Worm (Caenorhabditis elegans): ENCODE measurements around the gene srsx-9.

srsx-9 gene

DNA sequence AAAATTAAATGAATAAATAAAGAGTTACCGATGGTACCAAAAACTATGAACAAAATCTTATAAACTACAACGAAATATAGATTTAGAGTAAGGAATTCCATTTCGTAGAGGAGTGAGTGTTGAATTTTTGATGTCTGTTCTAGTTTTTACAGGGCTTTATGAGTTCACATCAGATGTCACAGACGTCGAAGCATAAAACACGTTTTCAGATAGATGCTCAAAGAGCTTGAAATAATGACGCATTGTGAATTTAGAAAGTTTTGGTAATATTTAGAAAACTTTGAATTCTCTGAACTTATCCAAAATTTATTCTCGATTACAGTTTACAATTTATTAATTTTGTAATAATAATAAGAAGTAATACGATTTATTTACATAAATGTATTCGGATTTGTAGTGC is at the start of gene srsx-9:
Gene srsx-9 (minus strand): TSS at position 101 of the 400 bp plus-strand sequence.
- TF ChIP-seq lir-3 (tag; optimal IDR thresholded peaks at IDR 0.05; ENCODE audit: poor library complexity), result no peak
- no peak for TF ChIP-seq elt-3 (tag; optimal IDR thresholded peaks at IDR 0.05)
- no peak for TF ChIP-seq aly-2 (tag; optimal IDR thresholded peaks at IDR 0.05)
- TF ChIP-seq xbp-1 (tag; optimal IDR thresholded peaks at IDR 0.05), result no peak
- no peak for TF ChIP-seq mef-2 (tag; optimal IDR thresholded peaks at IDR 0.05)
- no peak for TF ChIP-seq nhr-84 (tag; optimal IDR thresholded peaks at IDR 0.05)
- TF ChIP-seq lin-14 (GFP tag; optimal IDR thresholded peaks at IDR 0.05), result no peak

DNA sequence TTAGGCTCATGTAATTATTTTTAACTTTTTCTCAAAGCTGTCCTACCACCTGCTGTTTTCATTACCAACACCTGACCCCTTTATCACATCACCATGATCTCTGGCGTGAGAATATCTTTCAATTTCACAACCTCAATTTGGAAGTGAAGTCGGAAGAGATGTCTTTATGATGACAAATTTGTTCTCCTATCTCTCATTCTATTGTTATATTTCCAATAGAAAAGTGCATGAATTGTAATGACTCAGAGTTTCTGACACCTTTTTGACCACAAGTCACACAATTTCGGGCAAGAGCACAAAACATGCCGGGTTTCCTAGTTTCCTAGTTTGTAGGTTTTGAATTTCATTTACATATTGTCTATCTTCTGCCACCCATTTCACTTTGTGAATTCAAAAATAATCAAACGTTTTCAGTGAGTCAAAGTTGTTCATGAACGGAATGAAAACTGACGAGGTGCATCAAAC is 46.0 kb upstream of the srsx-9 start, which contains the start of gene srr-4:
Gene srr-4 (plus strand): TSS at position 415 of the 465 bp plus-strand sequence.
- TF ChIP-seq skn-1 (tag; optimal IDR thresholded peaks at IDR 0.05) (peak; percentile 79), fkh-8 (tag; optimal IDR thresholded peaks at IDR 0.05) (peak; percentile 13), nhr-71 (tag; optimal IDR thresholded peaks at IDR 0.05) (peak; percentile 20), nhr-84 (tag; optimal IDR thresholded peaks at IDR 0.05) (no peak)

DNA sequence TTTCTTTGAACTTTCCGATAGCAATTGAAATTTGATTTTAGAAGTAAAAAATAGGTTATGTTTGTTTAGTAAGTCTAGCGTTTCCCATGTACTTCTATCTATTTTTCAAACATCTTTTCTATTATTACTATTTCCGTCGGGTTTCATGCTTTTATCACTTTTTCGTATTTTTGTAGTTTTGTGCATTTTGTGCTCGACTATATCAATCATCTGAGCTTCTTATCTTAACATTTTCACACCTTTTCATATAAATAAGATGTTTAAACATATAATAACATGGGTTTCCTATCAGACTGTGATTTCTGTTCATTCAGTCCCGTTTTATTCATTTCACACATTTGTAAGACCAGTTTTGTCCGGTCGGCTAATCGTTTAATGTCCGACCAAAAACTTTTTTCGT is 45.2 kb upstream of the srsx-9 start:
- TF ChIP-seq zag-1 (tag; optimal IDR thresholded peaks at IDR 0.05) (no peak), nhr-71 (tag; optimal IDR thresholded peaks at IDR 0.05) (peak; percentile 3), tlp-1 (tag; optimal IDR thresholded peaks at IDR 0.05) (peak; percentile 66), nhr-20 (tag; optimal IDR thresholded peaks at IDR 0.05) (peak; percentile 10), jun-1 (tag; optimal IDR thresholded peaks at IDR 0.05) (peak; percentile 20), lin-35 (GFP tag; optimal IDR thresholded peaks at IDR 0.05) (peak in 1 of 2 experiments; percentile 13), elt-2 (tag; optimal IDR thresholded peaks at IDR 0.05) (peak; percentile 92), nhr-90 (tag; optimal IDR thresholded peaks at IDR 0.05; ENCODE audit: poor library complexity) (peak; percentile 35), nhr-237 (tag; optimal IDR thresholded peaks at IDR 0.05) (no peak)

DNA sequence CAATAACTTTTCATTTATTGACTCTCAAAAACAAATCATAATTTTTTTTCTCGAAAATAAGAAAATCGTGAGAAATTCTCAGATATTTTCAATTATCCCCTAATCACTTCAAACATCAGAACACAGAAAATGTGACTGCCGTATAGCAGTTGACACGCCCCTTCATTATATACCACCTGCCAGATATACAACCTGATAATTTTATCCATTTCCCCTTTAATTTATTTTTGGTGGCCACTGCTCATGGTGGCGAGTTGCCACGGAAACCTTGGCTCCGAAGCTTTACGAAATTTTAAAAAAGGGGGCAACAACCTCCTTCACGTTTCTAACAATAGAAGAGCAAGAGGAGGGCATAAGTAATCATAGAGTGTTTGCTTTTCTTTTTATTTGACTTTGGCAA is 43.9 kb upstream of the srsx-9 start:
- no peak for TF ChIP-seq aha-1 (tag; optimal IDR thresholded peaks at IDR 0.05)
- TF ChIP-seq unc-130 (tag; optimal IDR thresholded peaks at IDR 0.05), result no peak
- peak; percentile 61 for TF ChIP-seq nhr-71 (tag; optimal IDR thresholded peaks at IDR 0.05)
- no peak for TF ChIP-seq mef-2 (tag; optimal IDR thresholded peaks at IDR 0.05)
- no peak for TF ChIP-seq isw-1 (GFP tag; IDR thresholded peaks at IDR 0.05)
- TF ChIP-seq F16B12.6 (tag; optimal IDR thresholded peaks at IDR 0.05), result no peak
- TF ChIP-seq fkh-8 (tag; optimal IDR thresholded peaks at IDR 0.05), result peak; percentile 77
- no peak for TF ChIP-seq ces-1 (GFP tag; optimal IDR thresholded peaks at IDR 0.05)
- no peak for TF ChIP-seq ceh-8 (GFP tag; optimal IDR thresholded peaks at IDR 0.05)
- no peak for TF ChIP-seq grh-1 (GFP tag; IDR thresholded peaks at IDR 0.05)
- no peak for TF ChIP-seq lin-39 (tag; optimal IDR thresholded peaks at IDR 0.05)
- TF ChIP-seq irx-1 (tag; optimal IDR thresholded peaks at IDR 0.05), result no peak
- TF ChIP-seq nhr-28 (tag; optimal IDR thresholded peaks at IDR 0.05), result no peak
- TF ChIP-seq nhr-19 (GFP tag; conservative IDR thresholded peaks at IDR 0.05), result no peak
- TF ChIP-seq mep-1 (tag; optimal IDR thresholded peaks at IDR 0.05), result no peak
- TF ChIP-seq vab-15 (tag; optimal IDR thresholded peaks at IDR 0.05), result no peak
- no peak for TF ChIP-seq sox-4 (tag; optimal IDR thresholded peaks at IDR 0.05)
- TF ChIP-seq unc-62 (GFP tag; optimal IDR thresholded peaks at IDR 0.05), result no peak
- TF ChIP-seq ama-1 (optimal IDR thresholded peaks at IDR 0.05), result no peak
- TF ChIP-seq tlp-1 (tag; optimal IDR thresholded peaks at IDR 0.05), result no peak
- no peak for TF ChIP-seq lir-3 (tag; optimal IDR thresholded peaks at IDR 0.05; ENCODE audit: poor library complexity)
- no peak for TF ChIP-seq ceh-88 (GFP tag; IDR thresholded peaks at IDR 0.05)
- TF ChIP-seq nhr-237 (tag; optimal IDR thresholded peaks at IDR 0.05), result peak; percentile 45
- TF ChIP-seq C34B4.2 (tag; optimal IDR thresholded peaks at IDR 0.05), result no peak
- no peak for TF ChIP-seq efl-1 (optimal IDR thresholded peaks at IDR 0.05)
- TF ChIP-seq efl-1 (GFP tag; optimal IDR thresholded peaks at IDR 0.05 in 1 of 2), result no peak
- TF ChIP-seq nhr-11 (tag; optimal IDR thresholded peaks at IDR 0.05), result no peak

All from whole organism, L1 larva.